Worm (Caenorhabditis elegans) whole organism, dauer: ENCODE measurements around the gene cdh-3.

Experiments used
- unc-62 ChIP-seq: sonication (generic microtip); optimal IDR thresholded peaks from 2 replicates; lab custom pipeline; 2017; ENCODE audit warnings: missing biosample characterization, missing genetic modification reagents, missing genetic modification characterization

Gene cdh-3

DNA sequence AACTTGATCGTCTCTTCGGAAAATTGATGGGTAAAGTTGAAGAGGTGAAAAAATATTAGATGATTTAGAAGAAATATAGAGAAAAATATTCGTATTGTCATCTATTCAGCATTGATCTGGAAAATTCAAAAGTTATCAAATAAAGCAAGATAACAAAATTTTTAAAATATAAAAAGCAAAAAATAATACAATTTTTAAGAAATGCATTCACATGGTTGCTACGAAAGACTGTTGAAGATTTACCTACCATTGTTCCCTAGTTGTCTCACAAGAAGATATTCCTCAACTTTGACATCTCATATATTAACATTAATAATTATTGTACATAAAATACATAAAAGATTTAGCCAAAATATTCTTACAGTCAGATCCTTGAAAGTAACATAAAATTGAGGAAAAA is at the start of gene cdh-3:
TSS of gene cdh-3 (minus strand) at position 101 of the 400 bp plus-strand sequence.
- no peak for TF ChIP-seq unc-62 (GFP tag; lab: Kevin White, UChicago)

DNA sequence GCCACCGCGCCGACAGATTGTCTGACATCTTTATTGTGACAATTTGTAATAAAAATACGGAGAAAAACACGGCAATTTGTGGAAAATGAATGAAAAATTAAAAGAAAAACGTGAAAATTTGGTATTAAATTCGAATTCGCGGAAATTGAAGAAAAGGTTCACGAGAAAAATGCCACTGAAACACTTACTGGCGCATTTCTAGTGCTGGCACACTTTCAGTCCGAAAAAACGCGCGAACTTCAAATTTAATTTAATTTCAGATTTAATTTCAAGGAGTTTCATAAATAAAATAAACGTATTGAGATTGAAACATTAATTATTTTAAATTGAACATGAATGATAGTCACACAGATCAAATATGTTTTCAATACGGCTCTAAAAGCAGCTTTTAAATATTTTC is 41.1 kb upstream of the cdh-3 start, which contains the start of gene cyk-7:
TSS of gene cyk-7 (minus strand) at position 99 of the 400 bp plus-strand sequence.
- no peak for TF ChIP-seq unc-62 (GFP tag; lab: Kevin White, UChicago)

DNA sequence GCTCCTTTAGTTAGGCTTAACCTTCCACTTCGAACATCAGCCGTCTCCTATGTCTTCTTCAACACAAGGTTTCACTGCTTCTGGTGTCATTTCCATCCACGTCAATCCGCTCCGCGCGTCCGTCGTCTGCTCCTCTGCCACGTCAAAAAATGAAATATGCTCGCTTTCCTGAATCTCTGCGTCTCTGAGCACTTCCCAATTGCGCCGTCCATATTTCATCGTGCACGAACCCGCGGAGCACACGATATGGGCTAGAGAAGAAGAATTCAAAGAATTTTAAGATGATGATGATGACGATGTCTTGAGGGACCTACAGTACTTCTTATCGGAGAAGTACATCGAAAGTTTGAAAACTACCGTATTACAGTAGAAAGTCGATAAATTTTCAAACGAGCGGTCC is 38.7 kb upstream of the cdh-3 start:
- TF ChIP-seq unc-62 (GFP tag; lab: Kevin White, UChicago): no peak

DNA sequence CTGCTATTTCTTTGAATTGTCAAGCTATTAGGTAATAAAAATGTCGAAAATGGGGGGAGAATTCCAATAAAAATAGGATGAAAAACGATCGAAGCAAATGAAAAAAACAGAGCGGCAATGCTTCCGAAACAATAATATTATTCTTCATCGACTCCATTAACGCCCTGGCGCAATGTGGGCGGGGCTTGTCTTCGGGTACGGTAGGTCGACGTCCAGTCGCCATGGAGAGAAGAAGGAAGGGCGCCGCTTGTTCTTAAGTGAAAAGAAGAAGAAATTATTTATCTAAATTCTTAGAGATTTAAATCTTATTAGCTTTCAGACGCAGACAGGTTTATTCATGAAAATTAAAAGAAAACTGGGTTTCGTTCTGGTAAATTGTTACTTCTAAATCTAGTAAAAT is 38.0 kb upstream of the cdh-3 start:
- no peak for TF ChIP-seq unc-62 (GFP tag; lab: Kevin White, UChicago)

DNA sequence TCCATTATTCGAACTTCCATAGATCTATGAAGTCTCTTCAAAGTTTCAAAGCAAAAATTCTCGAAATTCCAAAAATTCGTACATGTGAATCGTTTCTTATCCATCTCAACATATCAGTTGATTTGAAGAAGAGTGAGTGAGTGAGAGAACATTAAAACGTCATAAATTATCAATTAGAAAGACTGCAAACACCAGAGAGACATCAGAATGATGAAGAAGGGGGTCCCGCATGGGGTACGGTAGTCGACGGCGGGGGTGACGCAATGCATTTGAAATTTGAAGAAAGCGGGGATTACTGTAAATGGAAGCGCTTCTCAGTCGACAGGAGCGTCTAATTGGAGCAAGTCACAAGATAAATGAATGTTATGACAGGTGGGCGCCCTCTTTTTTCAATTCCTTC is 36.3 kb upstream of the cdh-3 start:
- TF ChIP-seq unc-62 (GFP tag; lab: Kevin White, UChicago): no peak

DNA sequence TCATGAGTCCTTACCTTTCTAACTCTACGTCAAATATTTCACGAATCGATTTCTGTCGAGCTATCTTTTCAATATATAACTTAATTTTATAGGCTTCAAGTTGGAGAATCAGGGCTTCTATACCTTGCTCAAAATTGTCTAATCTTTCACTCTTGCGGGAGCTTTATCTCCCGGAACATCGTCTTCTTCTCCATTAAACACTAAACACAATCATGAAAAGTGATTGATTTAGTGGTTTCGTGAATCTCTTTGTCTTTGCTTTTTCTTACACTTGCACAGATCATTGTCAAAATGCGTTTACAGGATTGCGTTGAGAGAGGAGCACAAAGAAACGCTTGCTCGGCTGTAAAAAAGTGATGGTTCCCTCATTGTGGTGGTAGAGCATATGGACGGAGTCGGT is 34.2 kb upstream of the cdh-3 start:
- TF ChIP-seq unc-62 (GFP tag; lab: Kevin White, UChicago): no peak

DNA sequence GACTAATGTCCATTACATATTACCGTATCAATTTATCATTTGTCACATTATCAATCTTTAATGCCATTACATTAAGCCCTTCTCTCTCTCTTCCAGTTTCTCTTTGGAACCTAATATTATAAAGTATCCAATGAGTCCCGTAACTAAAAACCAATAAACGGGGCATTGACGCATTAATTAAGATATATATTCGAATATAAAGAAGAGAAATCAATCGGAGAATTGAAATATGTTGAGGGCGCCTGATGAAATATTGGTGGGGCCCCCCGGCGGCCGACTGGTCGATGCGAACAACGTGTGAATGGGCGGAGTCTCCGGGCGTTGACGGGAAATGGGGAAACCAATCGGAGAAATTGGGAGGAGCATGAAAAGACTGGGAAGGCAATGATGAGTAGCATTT is 30.0 kb upstream of the cdh-3 start:
- TF ChIP-seq unc-62 (GFP tag; lab: Kevin White, UChicago): no peak

DNA sequence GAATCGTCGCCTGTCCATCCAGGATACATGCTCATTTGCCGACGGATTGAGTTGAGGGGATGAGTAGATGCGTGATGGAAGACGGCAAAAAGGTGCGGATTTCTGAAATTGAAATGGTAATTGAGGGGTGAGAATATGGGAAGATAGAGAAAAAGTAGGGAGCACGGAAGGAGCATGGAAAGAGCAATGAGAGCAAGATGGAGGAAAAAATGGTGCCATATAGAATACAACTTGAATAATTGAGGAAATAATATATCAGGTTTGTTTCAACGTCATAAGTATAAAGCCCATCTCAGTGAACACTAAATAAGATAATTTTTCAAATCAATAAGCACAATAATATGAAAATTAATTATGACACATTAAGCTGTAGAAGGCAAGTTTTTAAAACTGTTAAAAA is 29.1 kb upstream of the cdh-3 start, which contains the start of gene mab-5:
TSS of gene mab-5 (minus strand) at position 101 of the 400 bp plus-strand sequence.
- no peak for TF ChIP-seq unc-62 (GFP tag; lab: Kevin White, UChicago)

DNA sequence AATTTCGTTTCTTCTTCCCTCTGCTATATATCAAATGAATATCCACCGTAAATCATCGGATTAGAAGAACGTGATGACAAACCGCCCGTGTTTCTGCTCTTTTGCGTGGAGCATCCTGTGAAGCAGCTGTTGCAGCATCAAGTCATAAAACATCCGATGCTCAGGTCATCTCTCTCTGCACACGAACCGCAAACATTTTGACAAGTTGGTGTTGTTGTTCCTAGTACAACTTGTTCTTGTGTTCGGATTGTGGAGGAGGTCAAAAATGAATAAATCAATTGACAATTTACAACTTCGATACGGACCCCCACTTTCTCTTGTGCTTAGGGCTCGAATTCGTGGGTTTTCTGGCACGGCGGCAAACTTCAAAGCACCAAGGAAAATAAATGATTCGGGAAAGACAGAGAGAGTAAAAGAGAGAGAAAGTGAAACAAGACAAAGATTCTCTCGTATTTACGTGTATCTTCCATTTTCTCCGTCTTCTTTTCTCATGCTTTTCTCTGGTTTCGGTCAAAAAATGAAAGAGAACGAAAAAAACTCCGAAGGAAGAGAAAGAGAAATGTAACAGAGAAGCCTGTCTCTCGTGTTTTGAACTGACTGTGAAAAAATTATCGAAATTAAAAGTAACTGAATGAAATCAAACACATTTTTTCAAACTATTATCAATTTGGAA is 26.5 kb upstream of the cdh-3 start:
- no peak for TF ChIP-seq unc-62 (GFP tag; lab: Kevin White, UChicago)

DNA sequence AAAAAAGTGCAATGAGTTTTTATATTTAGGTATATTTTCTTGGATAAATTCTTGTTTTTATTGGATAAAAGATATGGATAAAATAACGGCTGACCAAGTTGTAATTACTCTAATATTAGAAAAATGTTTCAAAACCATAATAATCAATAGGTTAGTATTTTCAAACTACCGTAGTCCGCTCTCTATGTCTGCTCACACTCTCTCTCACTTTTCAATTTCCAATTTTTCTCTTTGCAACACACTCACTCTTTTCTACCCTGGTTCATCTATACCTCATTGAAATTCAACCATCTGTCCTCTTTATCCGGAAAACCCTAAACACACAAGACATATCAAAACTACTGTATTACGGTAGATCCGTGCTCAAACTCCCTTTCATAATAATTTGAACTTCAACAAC is 25.1 kb upstream of the cdh-3 start:
- TF ChIP-seq unc-62 (GFP tag; lab: Kevin White, UChicago): no peak

DNA sequence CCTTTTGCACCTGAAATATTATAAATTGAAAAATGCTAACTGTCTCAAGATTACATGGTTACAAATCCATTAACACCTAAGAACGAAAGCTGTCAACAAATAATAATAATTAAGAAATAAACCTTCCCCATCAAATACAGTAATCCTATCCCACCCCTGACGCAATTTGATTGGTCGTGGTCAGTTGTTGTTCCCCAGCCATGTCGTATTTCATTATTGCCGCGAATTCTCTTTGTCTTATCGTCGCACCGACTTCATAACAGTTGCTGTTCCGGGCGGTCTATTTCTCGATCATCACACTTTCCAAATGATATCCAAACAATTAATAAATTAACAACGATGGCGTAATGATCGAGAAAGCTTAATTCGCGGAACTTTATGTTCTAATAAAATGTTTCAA is 24.3 kb upstream of the cdh-3 start:
- TF ChIP-seq unc-62 (GFP tag; lab: Kevin White, UChicago): no peak

DNA sequence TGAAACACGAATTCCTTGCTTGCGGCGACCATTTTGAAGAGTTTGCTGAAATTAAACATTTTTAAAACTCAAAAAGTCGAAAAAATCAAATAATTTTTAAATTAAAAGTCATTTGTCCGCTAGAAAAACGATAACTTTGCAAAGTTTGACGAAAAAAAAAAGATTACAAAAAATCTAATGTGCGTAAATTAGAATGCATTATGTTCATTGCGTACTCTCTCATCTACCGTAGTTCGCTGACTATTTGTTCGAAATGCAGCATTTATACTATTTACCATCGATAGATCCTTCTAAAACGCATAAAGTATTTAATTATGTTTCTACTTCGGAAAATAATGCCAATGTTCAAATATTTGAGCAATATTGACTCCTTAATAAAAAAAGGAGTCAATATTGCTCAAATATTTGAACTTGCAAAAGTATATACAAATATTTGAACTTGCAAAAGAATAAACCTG is 21.8 kb upstream of the cdh-3 start, which contains the start of gene bath-15:
TSS of gene bath-15 (minus strand) at position 51 of the 458 bp plus-strand sequence.
- no peak for TF ChIP-seq unc-62 (GFP tag; lab: Kevin White, UChicago)

DNA sequence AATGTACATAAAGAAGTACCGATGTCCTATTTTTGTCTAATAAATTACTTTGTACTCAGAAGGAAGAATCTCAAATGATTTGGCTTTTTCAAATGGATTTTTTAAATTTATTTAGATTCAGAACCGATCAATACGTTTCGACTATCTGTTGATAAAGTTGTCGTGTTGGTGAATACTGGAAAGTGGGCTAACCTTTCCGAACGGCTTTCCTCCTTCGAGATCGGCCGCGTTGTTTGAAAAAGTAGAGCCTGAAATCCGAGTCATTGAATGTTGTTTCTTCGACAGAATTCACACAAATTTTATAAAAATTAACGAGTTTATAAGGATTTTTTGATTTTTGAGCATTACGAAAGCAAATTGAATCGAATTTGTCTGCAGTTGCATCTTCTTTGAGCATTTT is 19.5 kb upstream of the cdh-3 start:
- no peak for TF ChIP-seq unc-62 (GFP tag; lab: Kevin White, UChicago)

DNA sequence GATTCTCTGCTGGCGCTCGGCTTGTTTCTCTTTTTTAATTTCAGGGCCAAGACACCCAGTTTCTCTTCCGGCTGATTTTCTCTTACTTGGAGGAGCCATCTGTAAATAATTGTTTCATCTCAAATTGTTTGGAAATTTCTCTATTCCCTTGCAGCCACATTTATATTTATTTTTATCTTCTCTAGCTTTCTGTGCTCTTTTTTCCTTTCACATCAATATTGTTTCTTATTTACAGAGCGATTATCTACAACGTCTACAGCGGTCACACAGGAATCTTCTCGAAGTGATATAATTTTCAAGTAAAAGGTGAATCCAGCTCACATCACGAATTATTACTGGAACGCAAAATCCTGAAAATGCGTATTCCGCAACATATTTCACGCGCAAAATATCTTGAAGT is 18.7 kb upstream of the cdh-3 start, which contains the start of the genes ZK686.6 and ZK686.1:
TSS of gene ZK686.6 (minus strand) at position 101 of the 400 bp plus-strand sequence.
TSS of gene ZK686.1 (plus strand) at position 234 of the 400 bp plus-strand sequence.
- TF ChIP-seq unc-62 (GFP tag; lab: Kevin White, UChicago): no peak

DNA sequence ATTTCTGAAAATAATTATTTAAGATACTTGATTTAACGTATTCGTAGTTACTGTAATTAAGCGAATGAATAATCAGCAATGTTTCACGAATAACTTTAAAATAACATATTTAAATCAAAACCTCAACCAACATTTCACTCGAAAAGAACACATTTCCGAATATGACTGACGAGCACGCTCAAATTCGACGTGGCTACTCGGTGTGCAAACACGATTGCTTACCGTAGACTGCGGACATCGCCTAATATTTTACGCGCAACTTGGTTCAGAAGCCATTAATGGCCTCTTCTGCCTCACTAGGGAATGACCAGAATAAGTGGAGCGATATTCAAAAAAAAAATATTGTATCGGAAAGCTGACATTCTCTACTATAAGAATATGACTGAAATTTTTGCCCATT is 15.7 kb upstream of the cdh-3 start, which contains the start of gene snu-23:
TSS of gene snu-23 (minus strand) at position 156 of the 400 bp plus-strand sequence.
- no peak for TF ChIP-seq unc-62 (GFP tag; lab: Kevin White, UChicago)

DNA sequence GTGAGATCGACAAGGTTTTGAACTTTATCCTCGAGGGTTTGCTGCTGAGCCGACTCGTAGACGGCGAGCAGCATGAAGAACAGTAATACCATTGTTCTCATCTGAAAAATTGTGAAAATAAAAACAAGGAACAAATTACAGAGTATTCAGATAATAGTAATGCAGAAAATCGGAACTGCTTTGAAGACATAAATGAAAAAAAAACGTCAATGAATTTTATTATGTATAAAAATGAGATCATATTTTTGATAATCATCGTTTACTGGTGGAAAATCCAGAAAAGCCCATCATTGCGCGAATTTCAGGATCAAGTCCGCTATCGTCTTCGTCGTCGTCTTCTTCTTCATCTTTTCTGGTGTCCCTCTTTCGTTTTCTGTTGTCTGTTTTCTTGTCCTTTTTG is 14.7 kb upstream of the cdh-3 start, which contains the start of gene ZK686.3:
TSS of gene ZK686.3 (minus strand) at position 101 of the 400 bp plus-strand sequence.
- TF ChIP-seq unc-62 (GFP tag; lab: Kevin White, UChicago): no peak

DNA sequence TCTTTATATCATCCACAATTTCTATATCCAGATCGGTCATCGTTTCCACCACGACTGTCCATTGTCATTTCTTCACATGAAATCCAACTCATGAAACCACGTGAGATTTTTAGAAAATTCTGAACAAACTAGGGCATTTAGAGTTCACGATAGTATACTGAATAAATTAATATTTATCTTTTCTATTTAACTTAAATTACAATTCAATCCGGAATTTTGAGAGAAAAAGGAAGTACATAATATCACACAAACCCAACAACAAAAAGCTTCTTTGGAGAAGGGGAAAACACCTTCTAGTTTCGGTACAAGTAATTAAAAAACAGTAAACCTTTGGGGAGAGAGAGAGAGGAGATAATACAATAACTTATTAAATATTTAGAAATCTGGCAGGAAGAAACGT is 13.2 kb upstream of the cdh-3 start, which contains the start of gene ZK686.5:
TSS of gene ZK686.5 (minus strand) at position 101 of the 400 bp plus-strand sequence.
- no peak for TF ChIP-seq unc-62 (GFP tag; lab: Kevin White, UChicago)
